Worm (Caenorhabditis elegans): ENCODE measurements around the gene tsp-8.

ce11 chrX:14724935-14725334 is 4.4 kb downstream of the tsp-8 start:
- TF ChIP-seq gmeb-1 (tag; optimal IDR thresholded peaks at IDR 0.05) (no peak), blmp-1 (tag; optimal IDR thresholded peaks at IDR 0.05; ENCODE audit: insufficient read depth) (no peak), ceh-82 (tag; optimal IDR thresholded peaks at IDR 0.05) (no peak)

Measured in whole organism, L2 larva.